Fruit fly (Drosophila melanogaster) Kc167 (cell line): ENCODE data around the gene CanA1.

Experiments used
- psq ChIP-seq: fragments of >200 bp; optimal IDR thresholded peaks from 2 replicates; lab custom pipeline; 2017; ENCODE audit warnings: missing external identifiers
- ttk ChIP-seq: sonication (Bioruptor generic); optimal IDR thresholded peaks from 2 replicates; lab custom pipeline; 2017; ENCODE audit warnings: missing external identifiers

DNA sequence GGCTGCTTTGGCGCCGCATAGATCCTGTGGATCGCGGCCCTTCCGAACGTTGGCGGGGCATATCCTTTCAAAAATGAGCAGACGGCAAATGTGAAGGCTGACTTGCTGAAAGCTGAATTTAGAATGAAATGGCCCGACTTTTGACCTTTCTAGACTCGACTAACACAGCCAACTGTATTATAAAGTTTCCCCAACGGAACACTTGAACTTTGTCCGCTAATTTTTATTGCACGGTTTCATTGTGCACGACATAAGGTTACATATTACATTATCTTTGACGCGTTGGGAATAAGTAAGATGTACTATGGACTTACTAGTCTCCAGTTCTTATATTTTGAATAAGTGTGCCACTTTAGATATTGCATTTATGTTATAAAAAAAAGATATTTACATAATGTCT is 46.8 kb upstream of the CanA1 start, which contains the start of gene CG31007:
- TF ChIP-seq psq (lab: Kevin White, UChicago) (no peak), ttk (lab: Kevin White, UChicago) (no peak)
